Fruit fly (Drosophila melanogaster) whole organism, wandering third instar larva: ENCODE data around the gene Ocrl.

Experiments
- CrebA ChIP-seq: fragments of 200-800 bp; sonication (Bioruptor generic); optimal IDR thresholded peaks from 2 replicates; lab custom pipeline; 2016; ENCODE audit warnings: missing biosample characterization, mild to moderate bottlenecking, missing genetic modification characterization, borderline replicate concordance
- Dif ChIP-seq: fragments of 200-275, 200-300 bp; sonication (Bioruptor generic); optimal IDR thresholded peaks from 2 replicates; lab custom pipeline; 2018; ENCODE audit warnings: missing biosample characterization, missing genetic modification characterization; ENCODE audit not compliant: partially characterized antibody
- Hr78 ChIP-seq: fragments of >200 bp; optimal IDR thresholded peaks from 2 replicates; lab custom pipeline; 2017; ENCODE audit warnings: missing biosample characterization, missing genetic modification characterization
- Myc ChIP-seq: fragments of >200 bp; optimal IDR thresholded peaks from 2 replicates; lab custom pipeline; 2017
- Rel ChIP-seq, 2 experiments: fragments of 200-800 bp; sonication (Bioruptor generic) in 1 of 2; optimal IDR thresholded peaks; 2 replicates in 1 of 2; 3 replicates in 1 of 2; lab custom pipeline; 2016 to 2019; ENCODE audit warnings: mild to moderate bottlenecking in 2 of 2, missing biosample characterization in 2 of 2, missing genetic modification characterization in 2 of 2, moderate library complexity in 1 of 2
- h ChIP-seq: fragments of 200-800 bp; sonication (Bioruptor generic); optimal IDR thresholded peaks from 3 replicates; lab custom pipeline; 2016; ENCODE audit warnings: missing biosample characterization, mild to moderate bottlenecking, missing genetic modification characterization

DNA sequence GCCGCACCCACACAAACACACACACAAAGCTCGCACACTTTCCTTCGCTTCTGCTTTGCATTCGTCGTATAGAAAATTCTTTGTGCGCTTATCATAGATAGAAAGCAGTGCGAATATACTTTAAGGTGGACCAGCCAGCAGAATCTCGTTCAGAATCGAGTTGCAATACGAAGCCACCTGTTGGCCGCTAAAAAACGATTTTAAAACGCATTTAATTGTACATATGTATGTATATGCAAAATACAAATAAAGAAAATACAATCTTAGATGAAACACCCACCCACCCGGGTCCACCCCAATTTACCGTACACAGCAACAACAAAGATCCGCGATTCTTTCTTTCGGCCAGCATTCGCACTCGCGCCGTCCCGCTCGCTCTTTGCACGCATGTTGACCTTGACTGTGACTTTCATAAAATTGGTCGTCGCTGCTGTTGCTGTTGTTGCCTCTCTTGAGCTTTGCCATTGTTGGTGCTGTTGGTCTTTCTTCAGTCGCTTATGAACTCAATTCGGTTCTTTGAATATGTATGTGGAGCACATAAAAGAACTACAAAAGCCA, 25.8 kb downstream of the Ocrl start:
- TF ChIP-seq CrebA (GFP tag; lab: Kevin White, UChicago) (peak; percentile 29), Dif (no peak), h (GFP tag; lab: Kevin White, UChicago) (peak; percentile 91), Myc (lab: Kevin White, UChicago) (no peak), Hr78 (GFP tag; lab: Kevin White, UChicago) (no peak), Rel (GFP tag; optimal IDR thresholded peaks at IDR 0.05; lab: Kevin White, UChicago) (no peak), Rel (tag; optimal IDR thresholded peaks at IDR 0.05; lab: Kevin White, UChicago) (peak; percentile 72)
